Worm (Caenorhabditis elegans): ENCODE data around the gene E02C12.11.

E02C12.11 gene

ce11 chrV:9373473-9373872, 6.2 kb downstream of the E02C12.11 start, which contains the start of gene E02C12.8:
Gene E02C12.8 (minus strand): TSS chrV:9373613.
- TF ChIP-seq bed-3 (GFP tag; optimal IDR thresholded peaks at IDR 0.05) = no peak
- no peak for TF ChIP-seq mep-1 (tag; optimal IDR thresholded peaks at IDR 0.05)
- TF ChIP-seq unc-39 (tag; optimal IDR thresholded peaks at IDR 0.05) = no peak
- no peak for TF ChIP-seq ceh-43 (GFP tag; optimal IDR thresholded peaks at IDR 0.05)
- no peak for TF ChIP-seq lin-32 (GFP tag; optimal IDR thresholded peaks at IDR 0.05)
- no peak for TF ChIP-seq hlh-1 (tag; optimal IDR thresholded peaks at IDR 0.05)
- TF ChIP-seq blmp-1 (tag; optimal IDR thresholded peaks at IDR 0.05) = no peak
- TF ChIP-seq unc-62 (GFP tag; optimal IDR thresholded peaks at IDR 0.05) = no peak
- no peak for TF ChIP-seq unc-120 (tag; optimal IDR thresholded peaks at IDR 0.05; ENCODE audit: poor library complexity, severe bottlenecking)
- no peak for TF ChIP-seq lsy-2 (tag; optimal IDR thresholded peaks at IDR 0.05)
- no peak for TF ChIP-seq nhr-2 (tag; optimal IDR thresholded peaks at IDR 0.05)
- TF ChIP-seq cnd-1 (tag; optimal IDR thresholded peaks at IDR 0.05) = no peak
- no peak for TF ChIP-seq elt-3 (tag; optimal IDR thresholded peaks at IDR 0.05)
- no peak for TF ChIP-seq ham-2 (GFP tag; optimal IDR thresholded peaks at IDR 0.05)
- TF ChIP-seq tbx-8 (GFP tag; optimal IDR thresholded peaks at IDR 0.05) = no peak
- TF ChIP-seq drap-1 (GFP tag; optimal IDR thresholded peaks at IDR 0.05) = no peak
- TF ChIP-seq nhr-237 (tag; optimal IDR thresholded peaks at IDR 0.05) = no peak
- no peak for TF ChIP-seq nhr-12 (tag; optimal IDR thresholded peaks at IDR 0.05)
- no peak for TF ChIP-seq elt-1 (tag; optimal IDR thresholded peaks at IDR 0.05; ENCODE audit: borderline replicate concordance, insufficient read depth)

- no peak for TF ChIP-seq unc-62 (GFP tag; optimal IDR thresholded peaks at IDR 0.05)
- TF ChIP-seq zip-8 (tag; optimal IDR thresholded peaks at IDR 0.05) = no peak
- TF ChIP-seq nhr-237 (tag; optimal IDR thresholded peaks at IDR 0.05) = no peak
- no peak for TF ChIP-seq sem-2 (GFP tag; optimal IDR thresholded peaks at IDR 0.05)
- no peak for TF ChIP-seq mab-5 (tag; optimal IDR thresholded peaks at IDR 0.05)
- no peak for TF ChIP-seq blmp-1 (tag; optimal IDR thresholded peaks at IDR 0.05)
- no peak for TF ChIP-seq bed-3 (GFP tag; optimal IDR thresholded peaks at IDR 0.05)
- TF ChIP-seq mep-1 (tag; optimal IDR thresholded peaks at IDR 0.05) = no peak
- no peak for TF ChIP-seq nhr-2 (tag; optimal IDR thresholded peaks at IDR 0.05)
- no peak for TF ChIP-seq ceh-43 (GFP tag; optimal IDR thresholded peaks at IDR 0.05)
- TF ChIP-seq M03D4.4 (tag; optimal IDR thresholded peaks at IDR 0.05) = no peak
- no peak for TF ChIP-seq elt-1 (tag; optimal IDR thresholded peaks at IDR 0.05; ENCODE audit: borderline replicate concordance, insufficient read depth)
- TF ChIP-seq snpc-4 (tag; optimal IDR thresholded peaks at IDR 0.05) = no peak
- no peak for TF ChIP-seq drap-1 (GFP tag; optimal IDR thresholded peaks at IDR 0.05)
- TF ChIP-seq ham-2 (GFP tag; optimal IDR thresholded peaks at IDR 0.05) = no peak
These were observed 8.7 kb downstream of the E02C12.11 start, which contains the start of gene E02C12.6 for ce11 chrV:9370986-9371385. Gene E02C12.6 (minus strand): TSS chrV:9371086.

ce11 chrV:9359674-9360073, 20.0 kb downstream of the E02C12.11 start, which contains the start of gene gpa-3:
Gene gpa-3 (minus strand): TSS chrV:9359774.
- TF ChIP-seq elt-3 (tag; optimal IDR thresholded peaks at IDR 0.05) = no peak
- no peak for TF ChIP-seq pha-4 (tag; optimal IDR thresholded peaks at IDR 0.05)
- TF ChIP-seq ztf-11 (tag; optimal IDR thresholded peaks at IDR 0.05) = no peak
- TF ChIP-seq flh-1 (GFP tag; optimal IDR thresholded peaks at IDR 0.05) = no peak
- TF ChIP-seq unc-120 (tag; optimal IDR thresholded peaks at IDR 0.05; ENCODE audit: poor library complexity, severe bottlenecking) = no peak
- TF ChIP-seq nhr-2 (tag; optimal IDR thresholded peaks at IDR 0.05) = no peak
- TF ChIP-seq tbx-8 (GFP tag; optimal IDR thresholded peaks at IDR 0.05) = no peak
- no peak for TF ChIP-seq ceh-39 (tag; optimal IDR thresholded peaks at IDR 0.05)
- TF ChIP-seq mep-1 (tag; optimal IDR thresholded peaks at IDR 0.05) = no peak
- no peak for TF ChIP-seq hlh-1 (tag; optimal IDR thresholded peaks at IDR 0.05)
- TF ChIP-seq ceh-83 (GFP tag; optimal IDR thresholded peaks at IDR 0.05) = no peak
- no peak for TF ChIP-seq snpc-4 (tag; optimal IDR thresholded peaks at IDR 0.05)
- no peak for TF ChIP-seq sem-2 (GFP tag; optimal IDR thresholded peaks at IDR 0.05)
- no peak for TF ChIP-seq unc-62 (GFP tag; optimal IDR thresholded peaks at IDR 0.05)
- no peak for TF ChIP-seq nhr-76 (tag; optimal IDR thresholded peaks at IDR 0.05)
- TF ChIP-seq bed-3 (GFP tag; optimal IDR thresholded peaks at IDR 0.05) = no peak
- TF ChIP-seq ham-2 (GFP tag; optimal IDR thresholded peaks at IDR 0.05) = no peak
- TF ChIP-seq blmp-1 (tag; optimal IDR thresholded peaks at IDR 0.05) = no peak

DNA sequence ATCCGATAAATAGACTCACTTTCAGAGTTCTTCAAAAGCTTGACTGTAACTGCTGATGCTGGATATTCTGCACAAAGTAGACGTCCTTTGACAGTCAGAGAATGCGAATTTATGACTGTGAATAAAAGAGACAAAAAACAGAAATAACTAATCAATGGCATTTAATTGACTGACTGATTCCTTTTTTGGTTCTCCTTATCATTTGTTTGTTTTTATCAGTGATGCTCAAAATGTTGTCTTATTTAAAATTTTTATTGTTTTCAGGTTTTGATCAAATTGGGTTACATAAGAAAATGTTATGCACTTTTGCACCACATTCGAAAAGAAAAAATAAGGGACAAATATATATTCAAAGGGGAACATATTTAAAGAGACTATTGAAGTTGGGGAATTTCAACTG, 23.4 kb downstream of the E02C12.11 start, which contains the start of gene ttr-49:
ttr-49 (minus strand) TSS at position 171 of the 400 bp plus-strand sequence.
- TF ChIP-seq mab-5 (tag; optimal IDR thresholded peaks at IDR 0.05) (no peak), drap-1 (GFP tag; optimal IDR thresholded peaks at IDR 0.05) (no peak), M03D4.4 (tag; optimal IDR thresholded peaks at IDR 0.05) (no peak), elt-1 (tag; optimal IDR thresholded peaks at IDR 0.05; ENCODE audit: borderline replicate concordance, insufficient read depth) (no peak), snpc-4 (tag; optimal IDR thresholded peaks at IDR 0.05) (no peak), hlh-1 (tag; optimal IDR thresholded peaks at IDR 0.05) (no peak)

DNA sequence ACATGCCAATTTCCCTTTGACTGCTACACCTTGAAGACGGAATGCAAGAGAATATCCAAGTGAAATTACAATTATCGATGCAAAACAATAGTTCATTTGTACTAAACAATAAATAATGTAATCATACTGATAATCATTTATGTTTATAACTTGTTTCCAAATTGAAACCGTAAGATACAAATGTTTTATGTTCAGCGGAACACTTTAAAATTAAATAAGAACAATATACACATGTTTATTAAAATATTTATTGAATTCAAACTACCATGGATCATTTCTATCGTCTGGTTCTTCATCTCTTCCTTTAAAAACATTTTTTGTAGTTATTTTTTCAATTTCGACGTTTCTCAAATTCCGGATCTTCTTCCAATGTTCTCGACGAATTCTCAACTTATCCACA, 24.3 kb downstream of the E02C12.11 start, which contains the start of gene ttr-40:
ttr-40 (minus strand) TSS at position 101 of the 400 bp plus-strand sequence.
- no peak for TF ChIP-seq mls-2 (tag; optimal IDR thresholded peaks at IDR 0.05)
- TF ChIP-seq lin-13 (tag; optimal IDR thresholded peaks at IDR 0.05) = no peak
- TF ChIP-seq elt-1 (tag; optimal IDR thresholded peaks at IDR 0.05; ENCODE audit: borderline replicate concordance, insufficient read depth) = no peak
- no peak for TF ChIP-seq cnd-1 (tag; optimal IDR thresholded peaks at IDR 0.05)
- TF ChIP-seq bed-3 (GFP tag; optimal IDR thresholded peaks at IDR 0.05) = no peak
- no peak for TF ChIP-seq pha-4 (tag; optimal IDR thresholded peaks at IDR 0.05)
- TF ChIP-seq elt-3 (tag; optimal IDR thresholded peaks at IDR 0.05) = no peak
- no peak for TF ChIP-seq mep-1 (tag; optimal IDR thresholded peaks at IDR 0.05)
- no peak for TF ChIP-seq drap-1 (GFP tag; optimal IDR thresholded peaks at IDR 0.05)
- TF ChIP-seq ztf-11 (tag; optimal IDR thresholded peaks at IDR 0.05) = no peak
- no peak for TF ChIP-seq nhr-76 (tag; optimal IDR thresholded peaks at IDR 0.05)
- no peak for TF ChIP-seq nhr-237 (tag; optimal IDR thresholded peaks at IDR 0.05)
- no peak for TF ChIP-seq ceh-39 (tag; optimal IDR thresholded peaks at IDR 0.05)
- TF ChIP-seq flh-1 (GFP tag; optimal IDR thresholded peaks at IDR 0.05) = no peak
- TF ChIP-seq unc-120 (tag; optimal IDR thresholded peaks at IDR 0.05; ENCODE audit: poor library complexity, severe bottlenecking) = no peak
- TF ChIP-seq ham-2 (GFP tag; optimal IDR thresholded peaks at IDR 0.05) = no peak
- no peak for TF ChIP-seq unc-39 (tag; optimal IDR thresholded peaks at IDR 0.05)
- TF ChIP-seq ces-1 (GFP tag; optimal IDR thresholded peaks at IDR 0.05) = no peak
- TF ChIP-seq blmp-1 (tag; optimal IDR thresholded peaks at IDR 0.05) = no peak
